Worm (Caenorhabditis elegans) whole organism, young adult: Measurements from ENCODE around the gene gpx-4.
A peak's percentile ranks its signal among the peaks of the same experiment; 100 is the strongest.

Source experiments
- B0019.2 ChIP-seq: fragments of 200-800 bp; sonication (Bioruptor generic); conservative IDR thresholded peaks from 2 replicates; pipeline ENCODE4 v1.3.6; 2022; ENCODE audit warnings: missing genetic modification reagents, missing genetic modification characterization, missing compliant biosample characterization
- C06A6.2 ChIP-seq: fragments of 200-800 bp; sonication (Bioruptor generic); conservative IDR thresholded peaks from 2 replicates; pipeline ENCODE4 v1.3.6; 2022; ENCODE audit warnings: missing genetic modification characterization, missing compliant biosample characterization
- C17E4.6 ChIP-seq: fragments of 200-800 bp; sonication (Bioruptor generic); IDR thresholded peaks from 2 replicates; pipeline ENCODE4 v1.3.6; 2022; ENCODE audit warnings: missing genetic modification reagents, missing genetic modification characterization, missing compliant biosample characterization
- D2030.7 ChIP-seq: fragments of 200-800 bp; sonication (Bioruptor generic); IDR thresholded peaks from 2 replicates; pipeline ENCODE4 v1.3.6; 2022; ENCODE audit warnings: missing genetic modification reagents, missing genetic modification characterization, missing compliant biosample characterization
- F22D6.2 ChIP-seq: sonication (generic microtip); optimal IDR thresholded peaks from 2 replicates; lab custom pipeline; 2016; ENCODE audit warnings: mild to moderate bottlenecking, missing genetic modification characterization, missing compliant biosample characterization
- F39B2.1 ChIP-seq: fragments of 200-800 bp; sonication (Bioruptor generic); IDR thresholded peaks from 2 replicates; pipeline ENCODE4 v1.3.6; 2022; ENCODE audit warnings: missing genetic modification reagents, missing genetic modification characterization, missing compliant biosample characterization
- F49E8.2 ChIP-seq: sonication (generic microtip); optimal IDR thresholded peaks from 3 replicates; lab custom pipeline; 2017; ENCODE audit warnings: missing genetic modification characterization, mild to moderate bottlenecking, missing compliant biosample characterization, antibody characterized with exemption, moderate library complexity; ENCODE audit not compliant: insufficient read depth
- F55B11.4 ChIP-seq: sonication (generic microtip); optimal IDR thresholded peaks from 2 replicates; lab custom pipeline; 2016; ENCODE audit warnings: missing compliant biosample characterization, missing genetic modification characterization, borderline replicate concordance; ENCODE audit not compliant: insufficient read depth
- K11D2.4 ChIP-seq: fragments of 200-800 bp; sonication (Bioruptor generic); IDR thresholded peaks from 2 replicates; pipeline ENCODE4 v1.3.6; 2022; ENCODE audit warnings: missing genetic modification reagents, missing genetic modification characterization, missing compliant biosample characterization
- K12H6.12 ChIP-seq: fragments of 200-800 bp; sonication (Bioruptor generic); optimal IDR thresholded peaks from 2 replicates; lab custom pipeline; 2018; ENCODE audit warnings: mild to moderate bottlenecking, missing genetic modification characterization, missing compliant biosample characterization
- Y56A3A.18 ChIP-seq: fragments of 200-800 bp; sonication (Bioruptor generic); IDR thresholded peaks from 2 replicates; pipeline ENCODE4 v1.3.6; 2022; ENCODE audit warnings: missing genetic modification reagents, missing genetic modification characterization, missing compliant biosample characterization
- atf-7 ChIP-seq: sonication (generic microtip); optimal IDR thresholded peaks from 2 replicates; lab custom pipeline; 2017; ENCODE audit warnings: mild to moderate bottlenecking, missing genetic modification characterization, missing compliant biosample characterization
- attf-3 ChIP-seq: fragments of 200-800 bp; sonication (Bioruptor generic); conservative IDR thresholded peaks from 2 replicates; pipeline ENCODE4 v1.3.6; 2022; ENCODE audit warnings: missing genetic modification reagents, missing genetic modification characterization, missing compliant biosample characterization
- bed-1 ChIP-seq: fragments of 200-800 bp; sonication (Bioruptor generic); IDR thresholded peaks from 2 replicates; pipeline ENCODE4 v1.3.6; 2022; ENCODE audit warnings: missing genetic modification reagents, missing genetic modification characterization, missing compliant biosample characterization
- bed-2 ChIP-seq: fragments of 200-800 bp; sonication (Bioruptor generic); IDR thresholded peaks from 2 replicates; pipeline ENCODE4 v1.3.6; 2022; ENCODE audit warnings: missing genetic modification reagents, missing genetic modification characterization, missing compliant biosample characterization
- cebp-1 ChIP-seq, 2 experiments: fragments of 200-800 bp in 1 of 2; sonication (Bioruptor generic) in 1 of 2; sonication (generic microtip) in 1 of 2; IDR thresholded peaks in 1 of 2; optimal IDR thresholded peaks in 1 of 2; 2 replicates each; pipeline versions ENCODE4 v1.3.6 to Lab custom; 2017 to 2022; ENCODE audit warnings: missing compliant biosample characterization in 2 of 2, missing genetic modification characterization in 2 of 2, mild to moderate bottlenecking in 1 of 2, missing genetic modification reagents in 1 of 2, moderate library complexity in 1 of 2
- ceh-79 ChIP-seq: sonication (generic microtip); optimal IDR thresholded peaks from 2 replicates; lab custom pipeline; 2017; ENCODE audit warnings: mild to moderate bottlenecking, missing genetic modification characterization, missing compliant biosample characterization
- ceh-91 ChIP-seq: fragments of 200-800 bp; sonication (Bioruptor generic); IDR thresholded peaks from 2 replicates; pipeline ENCODE4 v1.3.6; 2022; ENCODE audit warnings: missing genetic modification reagents, missing genetic modification characterization, missing compliant biosample characterization
- ekl-4 ChIP-seq: fragments of 200-800 bp; sonication (Bioruptor generic); IDR thresholded peaks from 2 replicates; pipeline ENCODE4 v1.3.6; 2022; ENCODE audit warnings: missing genetic modification reagents, missing genetic modification characterization, missing compliant biosample characterization
- him-1 ChIP-seq: sonication (generic microtip); optimal IDR thresholded peaks from 2 replicates; lab custom pipeline; 2016; ENCODE audit warnings: missing genotype, missing genetic modification reagents, missing genetic modification characterization, missing compliant biosample characterization
- hmg-1.2 ChIP-seq: fragments of 200-800 bp; sonication (Bioruptor generic); IDR thresholded peaks from 2 replicates; pipeline ENCODE4 v1.3.6; 2022; ENCODE audit warnings: missing genetic modification reagents, missing genetic modification characterization, missing compliant biosample characterization
- hmg-20 ChIP-seq: fragments of 200-800 bp; sonication (Bioruptor generic); IDR thresholded peaks from 2 replicates; pipeline ENCODE4 v1.3.6; 2022; ENCODE audit warnings: missing genetic modification reagents, missing genetic modification characterization, missing compliant biosample characterization
- let-526 ChIP-seq: fragments of 200-800 bp; sonication (Bioruptor generic); IDR thresholded peaks from 2 replicates; pipeline ENCODE4 v1.3.6; 2022; ENCODE audit warnings: missing genetic modification reagents, missing genetic modification characterization, missing compliant biosample characterization
- lsl-1 ChIP-seq: fragments of 200-800 bp; sonication (Bioruptor generic); optimal IDR thresholded peaks from 2 replicates; lab custom pipeline; 2018; ENCODE audit warnings: mild to moderate bottlenecking, missing genetic modification characterization, moderate library complexity, missing compliant biosample characterization
- madf-10 ChIP-seq: sonication (generic microtip); optimal IDR thresholded peaks from 2 replicates; lab custom pipeline; 2016; ENCODE audit warnings: mild to moderate bottlenecking, missing genetic modification characterization, missing compliant biosample characterization
- madf-8 ChIP-seq: fragments of 200-800 bp; sonication (Bioruptor generic); conservative IDR thresholded peaks from 2 replicates; pipeline ENCODE4 v1.3.6; 2022; ENCODE audit warnings: missing genetic modification reagents, missing genetic modification characterization, missing compliant biosample characterization
- nfyb-1 ChIP-seq: fragments of 200-800 bp; sonication (Bioruptor generic); IDR thresholded peaks from 2 replicates; pipeline ENCODE4 v1.3.6; 2022; ENCODE audit warnings: missing genetic modification reagents, missing genetic modification characterization, missing compliant biosample characterization
- nhr-120 ChIP-seq: fragments of 200-800 bp; sonication (Bioruptor generic); IDR thresholded peaks from 2 replicates; pipeline ENCODE4 v1.3.6; 2022; ENCODE audit warnings: missing genetic modification characterization, missing compliant biosample characterization
- nhr-27 ChIP-seq: fragments of 200-800 bp; sonication (Bioruptor generic); optimal IDR thresholded peaks from 2 replicates; lab custom pipeline; 2018; ENCODE audit warnings: mild to moderate bottlenecking, missing genetic modification characterization, moderate library complexity, missing compliant biosample characterization
- pbrm-1 ChIP-seq: fragments of 200-800 bp; sonication (Bioruptor generic); IDR thresholded peaks from 2 replicates; pipeline ENCODE4 v1.3.6; 2022; ENCODE audit warnings: missing genetic modification reagents, missing genetic modification characterization, missing compliant biosample characterization
- pha-4 ChIP-seq: fragments of 150-350 bp; sonication (generic microtip); optimal IDR thresholded peaks from 2 replicates; lab custom pipeline; 2014; ENCODE audit warnings: missing biosample characterization, missing genetic modification reagents, missing genetic modification characterization
- rcor-1 ChIP-seq: fragments of 200-800 bp; sonication (Bioruptor generic); IDR thresholded peaks from 2 replicates; pipeline ENCODE4 v1.3.6; 2022; ENCODE audit warnings: missing genetic modification reagents, missing genetic modification characterization, missing compliant biosample characterization
- snpc-1.1 ChIP-seq: sonication (generic microtip); optimal IDR thresholded peaks from 2 replicates; lab custom pipeline; 2017; ENCODE audit warnings: missing genetic modification characterization, mild to moderate bottlenecking, missing compliant biosample characterization, antibody characterized with exemption, moderate library complexity, missing genotype, missing genetic modification reagents; ENCODE audit not compliant: insufficient read depth
- snpc-3.4 ChIP-seq: sonication (generic microtip); optimal IDR thresholded peaks from 2 replicates; lab custom pipeline; 2017; ENCODE audit warnings: missing genetic modification characterization, mild to moderate bottlenecking, missing compliant biosample characterization, antibody characterized with exemption, moderate library complexity, missing genotype, missing genetic modification reagents
- tbp1 ChIP-seq: fragments of 200-800 bp; sonication (Bioruptor generic); optimal IDR thresholded peaks from 2 replicates; lab custom pipeline; 2018; ENCODE audit warnings: mild to moderate bottlenecking, missing genetic modification characterization, missing compliant biosample characterization
- zfh-2 ChIP-seq: fragments of 200-800 bp; sonication (Bioruptor generic); conservative IDR thresholded peaks from 2 replicates; pipeline ENCODE4 v1.3.6; 2022; ENCODE audit warnings: missing genetic modification reagents, missing genetic modification characterization, missing compliant biosample characterization
- ztf-18 ChIP-seq: sonication (generic microtip); optimal IDR thresholded peaks from 2 replicates; lab custom pipeline; 2016; ENCODE audit warnings: missing genotype, mild to moderate bottlenecking, missing genetic modification characterization, missing compliant biosample characterization
- ztf-22 ChIP-seq: fragments of 200-800 bp; sonication (Bioruptor generic); optimal IDR thresholded peaks from 2 replicates; lab custom pipeline; 2018; ENCODE audit warnings: mild to moderate bottlenecking, missing genetic modification characterization, moderate library complexity, missing compliant biosample characterization
- ztf-25 ChIP-seq: fragments of 200-800 bp; sonication (Bioruptor generic); IDR thresholded peaks from 2 replicates; pipeline ENCODE4 v1.3.6; 2022; ENCODE audit warnings: missing genetic modification reagents, missing genetic modification characterization, missing compliant biosample characterization
- ztf-26 ChIP-seq: sonication (generic microtip); optimal IDR thresholded peaks from 2 replicates; lab custom pipeline; 2017; ENCODE audit warnings: missing genetic modification characterization, missing compliant biosample characterization

gpx-4 gene

DNA sequence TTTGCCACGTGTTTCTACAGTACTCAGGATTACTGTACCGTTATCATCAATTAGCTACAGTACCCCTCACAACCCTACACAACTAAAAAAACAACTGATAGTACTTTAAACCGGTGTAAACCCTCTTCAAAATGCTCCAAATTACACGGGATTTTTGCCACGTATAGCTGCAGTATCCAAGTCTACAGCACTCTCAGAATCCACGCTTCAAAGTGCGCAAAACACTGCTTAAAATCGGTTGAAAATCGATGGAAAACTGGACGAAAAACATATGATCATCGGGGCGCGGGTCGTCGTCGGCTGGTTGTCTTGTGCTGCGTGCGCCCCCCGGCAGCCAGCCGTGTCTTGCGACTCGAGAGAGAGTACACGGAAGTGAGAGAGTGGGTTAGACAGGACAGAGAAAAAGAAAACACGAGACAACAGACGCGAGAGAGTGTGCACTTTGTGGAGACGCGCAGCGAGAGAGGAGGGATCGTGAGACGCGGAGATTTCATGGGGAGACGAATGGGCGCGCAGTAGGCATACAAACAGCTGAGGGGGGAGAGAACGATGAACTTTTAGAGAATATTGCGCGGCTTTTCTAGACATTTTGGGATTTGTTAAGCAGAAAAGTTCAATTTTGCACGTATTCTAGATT, 33.6 kb upstream of the gpx-4 start (continued):
- TF ChIP-seq F55B11.4 (tag; lab: Kevin White, UChicago) (no peak), pha-4 (no peak), Y56A3A.18 (GFP tag; lab: Robert Waterston, UW) (no peak), C06A6.2 (GFP tag; lab: Robert Waterston, UW) (peak; percentile 66; the same call in 1 of the 2 replicates), nhr-27 (tag; lab: Kevin White, UChicago) (no peak), madf-8 (GFP tag; lab: Robert Waterston, UW) (no peak), cebp-1 (GFP tag; IDR thresholded peaks at IDR 0.05; lab: Robert Waterston, UW) (peak; percentile 54; the same call in 1 of the 2 replicates), cebp-1 (tag; optimal IDR thresholded peaks at IDR 0.05; lab: Kevin White, UChicago) (peak; percentile 87)

DNA sequence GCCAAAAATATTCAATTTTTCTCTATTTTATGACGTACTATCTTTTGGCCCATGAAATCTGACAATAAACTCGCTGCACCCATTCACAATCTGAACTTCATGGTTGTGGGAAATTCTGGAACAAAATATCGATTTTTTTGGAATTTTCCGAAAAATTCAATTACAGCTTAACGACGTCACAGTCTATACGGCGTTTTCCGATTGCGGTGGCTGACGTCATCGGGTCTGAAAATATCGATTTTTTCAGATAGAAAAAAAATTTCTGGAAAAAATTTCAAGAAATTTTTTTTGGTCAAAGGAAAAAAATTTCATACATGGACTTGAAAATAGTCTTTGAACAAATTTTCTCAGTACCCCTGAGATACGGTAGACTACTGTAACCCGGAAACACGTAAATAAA, 32.2 kb upstream of the gpx-4 start, which contains the start of gene ubc-8:
Gene ubc-8, minus strand, starts transcription at position 227 of the 400 bp plus-strand sequence.
- TF ChIP-seq bed-2 (GFP tag; lab: Robert Waterston, UW) (no peak), ekl-4 (GFP tag; lab: Robert Waterston, UW) (no peak), hmg-20 (GFP tag; lab: Robert Waterston, UW) (no peak), nhr-120 (GFP tag; lab: Robert Waterston, UW) (no peak), nhr-27 (tag; lab: Kevin White, UChicago) (no peak), lsl-1 (GFP tag; lab: Kevin White, UChicago) (no peak), pbrm-1 (GFP tag; lab: Robert Waterston, UW) (no peak), F39B2.1 (GFP tag; lab: Robert Waterston, UW) (no peak)

DNA sequence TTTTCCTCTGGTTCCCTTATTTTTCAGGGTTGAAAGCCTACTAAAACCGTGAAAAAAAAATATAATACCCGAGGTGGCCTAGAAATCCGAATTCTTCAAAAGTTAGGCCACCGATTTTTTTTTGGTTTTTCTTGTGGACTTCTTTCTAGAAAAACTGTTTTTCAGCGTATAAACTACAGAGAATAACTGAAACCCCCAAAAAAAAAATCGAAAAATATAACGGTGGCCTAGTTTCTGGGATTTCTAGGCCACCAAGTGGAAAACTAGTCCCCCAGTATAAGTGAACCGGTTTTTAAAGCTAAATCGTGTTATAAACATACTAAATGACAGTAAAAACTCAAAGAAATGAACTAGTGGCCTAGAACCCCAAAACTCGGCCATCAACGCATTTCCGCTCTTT, 30.9 kb upstream of the gpx-4 start:
- TF ChIP-seq cebp-1 (GFP tag; IDR thresholded peaks at IDR 0.05; lab: Robert Waterston, UW) (no peak), cebp-1 (tag; optimal IDR thresholded peaks at IDR 0.05; lab: Kevin White, UChicago) (no peak), ztf-18 (tag; lab: Kevin White, UChicago) (no peak), ztf-26 (tag; lab: Kevin White, UChicago) (no peak), F49E8.2 (tag; lab: Kevin White, UChicago) (no peak), madf-10 (tag; lab: Kevin White, UChicago) (no peak), Y56A3A.18 (GFP tag; lab: Robert Waterston, UW) (no peak), nfyb-1 (GFP tag; lab: Robert Waterston, UW) (no peak), rcor-1 (GFP tag; lab: Robert Waterston, UW) (no peak), F22D6.2 (no peak)
- TF ChIP-seq, all 124 proteins: peak for 0

DNA sequence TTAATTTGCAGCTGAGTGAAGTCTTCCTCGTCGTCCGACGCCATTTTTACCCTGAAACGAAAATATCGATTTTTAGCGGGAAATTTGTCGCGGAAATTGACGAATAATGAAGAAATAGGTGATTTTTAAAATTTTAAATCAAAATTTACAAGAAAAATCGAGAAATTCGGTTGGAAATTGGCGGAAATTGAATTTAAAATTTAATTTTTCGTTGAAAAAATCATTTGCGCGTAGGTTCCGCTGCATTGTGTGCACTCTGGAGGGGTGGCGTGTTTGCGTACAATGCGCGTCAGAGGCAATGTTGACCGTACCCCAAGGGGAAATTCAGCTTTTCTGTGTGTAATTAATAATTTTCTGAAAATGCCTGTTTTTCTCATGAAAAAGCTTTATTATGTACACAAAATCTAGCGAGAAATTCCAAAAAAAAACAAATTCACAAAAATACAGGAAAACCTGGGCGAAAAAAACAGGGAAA, 29.1 kb upstream of the gpx-4 start, which contains the start of gene Y94H6A.5:
Gene Y94H6A.5, minus strand, starts transcription at position 51 of the 475 bp plus-strand sequence.
- TF ChIP-seq him-1 (tag; lab: Kevin White, UChicago) (no peak), ceh-91 (GFP tag; lab: Robert Waterston, UW) (no peak), F55B11.4 (tag; lab: Kevin White, UChicago) (no peak), F39B2.1 (GFP tag; lab: Robert Waterston, UW) (no peak), snpc-1.1 (no peak), lsl-1 (GFP tag; lab: Kevin White, UChicago) (peak; percentile 72), C17E4.6 (GFP tag; lab: Robert Waterston, UW) (no peak), let-526 (no peak), K11D2.4 (GFP tag; lab: Robert Waterston, UW) (no peak), ztf-22 (GFP tag; lab: Kevin White, UChicago) (no peak), atf-7 (tag; lab: Kevin White, UChicago) (no peak), ztf-25 (GFP tag; lab: Robert Waterston, UW) (peak; percentile 63; the same call in 1 of the 2 replicates), zfh-2 (GFP tag; lab: Robert Waterston, UW) (no peak), D2030.7 (peak; percentile 26; the same call in 1 of the 2 replicates), bed-1 (GFP tag; lab: Robert Waterston, UW) (no peak), snpc-3.4 (tag; lab: Kevin White, UChicago) (peak; percentile 13), hmg-1.2 (GFP tag; lab: Robert Waterston, UW) (peak; percentile 49; the same call in 1 of the 2 replicates), attf-3 (GFP tag; lab: Robert Waterston, UW) (0 out of 2 replicates have a peak, but pooled peaks have one; percentile 21), tbp1 (GFP tag; lab: Kevin White, UChicago) (peak; percentile 10), B0019.2 (GFP tag; lab: Robert Waterston, UW) (peak; percentile 52; the same call in 1 of the 2 replicates), ceh-79 (tag; lab: Kevin White, UChicago) (no peak), K12H6.12 (tag; lab: Kevin White, UChicago) (no peak)
